Worm (Caenorhabditis elegans): ENCODE data around the gene F48G7.5.

Gene F48G7.5

ce11 chrV:578977-579376, 43.8 kb downstream of the F48G7.5 start, which contains the start of gene K06H6.4:
TSS of gene K06H6.4 (plus strand) at chrV:579277.
- no peak for TF ChIP-seq scrt-1 (GFP tag; IDR thresholded peaks at IDR 0.05)
- TF ChIP-seq tbx-11 (GFP tag; IDR thresholded peaks at IDR 0.05) = no peak
- TF ChIP-seq ets-7 (tag; optimal IDR thresholded peaks at IDR 0.05) = no peak
- TF ChIP-seq ceh-36 (tag; optimal IDR thresholded peaks at IDR 0.05) = no peak
- TF ChIP-seq hmg-4 (GFP tag; optimal IDR thresholded peaks at IDR 0.05) = no peak

ce11 chrV:576918-577317, 45.8 kb downstream of the F48G7.5 start:
- no peak for TF ChIP-seq tbx-37 (GFP tag; conservative IDR thresholded peaks at IDR 0.05)
- no peak for TF ChIP-seq ceh-36 (tag; optimal IDR thresholded peaks at IDR 0.05)
- no peak for TF ChIP-seq aly-1 (tag; optimal IDR thresholded peaks at IDR 0.05)
- TF ChIP-seq B0310.2 (tag; optimal IDR thresholded peaks at IDR 0.05) = no peak
- TF ChIP-seq ets-7 (tag; optimal IDR thresholded peaks at IDR 0.05) = no peak
- no peak for TF ChIP-seq tra-4 (tag; optimal IDR thresholded peaks at IDR 0.05)
- TF ChIP-seq pes-1 (GFP tag; IDR thresholded peaks at IDR 0.05) = no peak
- TF ChIP-seq hmbx-1 (tag; optimal IDR thresholded peaks at IDR 0.05) = no peak
- TF ChIP-seq ceh-13 (GFP tag; optimal IDR thresholded peaks at IDR 0.05) = no peak
- no peak for TF ChIP-seq scrt-1 (GFP tag; IDR thresholded peaks at IDR 0.05)
- TF ChIP-seq tbx-11 (GFP tag; IDR thresholded peaks at IDR 0.05) = no peak
- TF ChIP-seq ama-1 (optimal IDR thresholded peaks at IDR 0.05) = no peak

ce11 chrV:576070-576469, 46.7 kb downstream of the F48G7.5 start, which contains the start of gene K06H6.5:
TSS of gene K06H6.5 (plus strand) at chrV:576370.
- no peak for TF ChIP-seq ceh-13 (GFP tag; optimal IDR thresholded peaks at IDR 0.05)
- no peak for TF ChIP-seq B0310.2 (tag; optimal IDR thresholded peaks at IDR 0.05)
- TF ChIP-seq hnd-1 (tag; optimal IDR thresholded peaks at IDR 0.05) = no peak
- no peak for TF ChIP-seq sea-1 (GFP tag; conservative IDR thresholded peaks at IDR 0.05)
- TF ChIP-seq flt-1 (GFP tag; IDR thresholded peaks at IDR 0.05) = no peak
- TF ChIP-seq tra-4 (tag; optimal IDR thresholded peaks at IDR 0.05) = no peak
- no peak for TF ChIP-seq tbx-37 (GFP tag; conservative IDR thresholded peaks at IDR 0.05)
- TF ChIP-seq ceh-36 (tag; optimal IDR thresholded peaks at IDR 0.05) = no peak

ce11 chrV:574639-575038, 48.1 kb downstream of the F48G7.5 start, which contains the start of gene C14C6.13:
TSS of gene C14C6.13 (minus strand) at chrV:574739.
- TF ChIP-seq ceh-36 (tag; optimal IDR thresholded peaks at IDR 0.05) (no peak), scrt-1 (GFP tag; IDR thresholded peaks at IDR 0.05) (no peak), F13C5.2 (tag; optimal IDR thresholded peaks at IDR 0.05) (no peak), ets-7 (tag; optimal IDR thresholded peaks at IDR 0.05) (no peak), hmbx-1 (tag; optimal IDR thresholded peaks at IDR 0.05) (no peak), aly-1 (tag; optimal IDR thresholded peaks at IDR 0.05) (no peak), pes-1 (GFP tag; IDR thresholded peaks at IDR 0.05) (no peak), hnd-1 (tag; optimal IDR thresholded peaks at IDR 0.05) (no peak), tra-4 (tag; optimal IDR thresholded peaks at IDR 0.05) (no peak), ceh-13 (GFP tag; optimal IDR thresholded peaks at IDR 0.05) (no peak), hmg-4 (GFP tag; optimal IDR thresholded peaks at IDR 0.05) (no peak)
